Fruit fly (Drosophila melanogaster) whole organism, embryonic: ENCODE results near the gene mAChR-B.

Experiments
- Abd-B ChIP-seq: fragments of 200-800 bp; sonication (Bioruptor generic); optimal IDR thresholded peaks from 2 replicates; lab custom pipeline; 2018; ENCODE audit warnings: missing biosample characterization, mild to moderate bottlenecking, missing genetic modification characterization, moderate library complexity
- B-H1 ChIP-seq: fragments of 200-800 bp; sonication (Bioruptor generic); IDR thresholded peaks from 3 replicates; pipeline ENCODE4 v1.3.6; 2022; ENCODE audit warnings: missing biosample characterization, missing genetic modification characterization
- CG10321 ChIP-seq: fragments of 200-800 bp; sonication (Bioruptor generic); IDR thresholded peaks from 2 replicates; pipeline ENCODE4 v1.3.6; 2022; ENCODE audit warnings: missing biosample characterization, missing genetic modification characterization
- CG10654 ChIP-seq: fragments of 200-800 bp; sonication (Bioruptor generic); optimal IDR thresholded peaks from 2 replicates; lab custom pipeline; 2016; ENCODE audit warnings: missing biosample characterization, missing genetic modification characterization
- CG10959 ChIP-seq: fragments of 200-800 bp; sonication (Bioruptor generic); IDR thresholded peaks from 2 replicates; pipeline ENCODE4 v1.3.6; 2022; ENCODE audit warnings: missing biosample characterization, missing genetic modification characterization
- CG11560 ChIP-seq: fragments of 200-800 bp; sonication (Bioruptor generic); IDR thresholded peaks from 3 replicates; pipeline ENCODE4 v1.3.6; 2022; ENCODE audit warnings: missing biosample characterization, missing genetic modification characterization
- CG11695 ChIP-seq: fragments of 200-800 bp; sonication (Bioruptor generic); IDR thresholded peaks from 3 replicates; pipeline ENCODE4 v1.3.6; 2022; ENCODE audit warnings: missing biosample characterization, missing genetic modification characterization
- CG13424 ChIP-seq: fragments of 200-800 bp; sonication (Bioruptor generic); optimal IDR thresholded peaks from 2 replicates; lab custom pipeline; 2019; ENCODE audit warnings: missing biosample characterization, mild to moderate bottlenecking, missing genetic modification characterization, moderate library complexity
- CG14441 ChIP-seq: fragments of 200-800 bp; sonication (Bioruptor generic); IDR thresholded peaks from 2 replicates; pipeline ENCODE4 v1.3.6; 2022; ENCODE audit warnings: missing biosample characterization, missing genetic modification characterization
- CG17328 ChIP-seq: fragments of 200-800 bp; sonication (Bioruptor generic); IDR thresholded peaks from 2 replicates; pipeline ENCODE4 v1.3.6; 2022; ENCODE audit warnings: missing biosample characterization, missing genetic modification characterization
- CG17612 ChIP-seq: fragments of 200-800 bp; sonication (Bioruptor generic); IDR thresholded peaks from 2 replicates; pipeline ENCODE4 v1.3.6; 2022; ENCODE audit warnings: missing biosample characterization, missing genetic modification characterization
- CG17829 ChIP-seq: fragments of 200-800 bp; optimal IDR thresholded peaks from 2 replicates; lab custom pipeline; 2019; ENCODE audit warnings: missing biosample characterization, mild to moderate bottlenecking, missing genetic modification characterization, moderate library complexity
- CG18262 ChIP-seq: fragments of 200-800 bp; optimal IDR thresholded peaks from 3 replicates; lab custom pipeline; 2019; ENCODE audit warnings: missing biosample characterization, mild to moderate bottlenecking, missing genetic modification characterization, moderate library complexity
- CG2199 ChIP-seq: fragments of 200-800 bp; sonication (Bioruptor generic); IDR thresholded peaks from 3 replicates; pipeline ENCODE4 v1.3.6; 2022; ENCODE audit warnings: missing biosample characterization, missing genetic modification characterization
- CG2712 ChIP-seq: fragments of 200-800 bp; optimal IDR thresholded peaks from 3 replicates; lab custom pipeline; 2019; ENCODE audit warnings: missing biosample characterization, mild to moderate bottlenecking, missing genetic modification characterization, moderate library complexity
- CG30020 ChIP-seq: fragments of 200-800 bp; optimal IDR thresholded peaks from 2 replicates; lab custom pipeline; 2019; ENCODE audit warnings: missing biosample characterization, mild to moderate bottlenecking, missing genetic modification characterization, moderate library complexity
- CG3065 ChIP-seq: fragments of 200-800 bp; sonication (Bioruptor generic); optimal IDR thresholded peaks from 2 replicates; lab custom pipeline; 2016; ENCODE audit warnings: missing biosample characterization, missing genetic modification characterization
- CG43689 ChIP-seq: fragments of 200-800 bp; sonication (Bioruptor generic); IDR thresholded peaks from 2 replicates; pipeline ENCODE4 v1.3.6; 2022; ENCODE audit warnings: missing biosample characterization, missing genetic modification characterization
- CG7556 ChIP-seq: fragments of 200-800 bp; sonication (Bioruptor generic); optimal IDR thresholded peaks from 2 replicates; lab custom pipeline; 2017; ENCODE audit warnings: missing biosample characterization, mild to moderate bottlenecking, missing genetic modification characterization
- CG7745 ChIP-seq: fragments of 200-800 bp; sonication (Bioruptor generic); optimal IDR thresholded peaks from 2 replicates; lab custom pipeline; 2018; ENCODE audit warnings: missing biosample characterization, mild to moderate bottlenecking, missing genetic modification characterization, moderate library complexity
- CG7987 ChIP-seq: fragments of 200-800 bp; sonication (Bioruptor generic); optimal IDR thresholded peaks from 2 replicates; lab custom pipeline; 2018; ENCODE audit warnings: missing biosample characterization, mild to moderate bottlenecking, missing genetic modification characterization, moderate library complexity
- CG8478 ChIP-seq: fragments of >200 bp; optimal IDR thresholded peaks from 2 replicates; lab custom pipeline; 2018
- E2f2 ChIP-seq: fragments of 200-800 bp; sonication (Bioruptor generic); IDR thresholded peaks from 2 replicates; pipeline ENCODE4 v1.3.6; 2022; ENCODE audit warnings: missing biosample characterization, missing genetic modification characterization
- Fer1 ChIP-seq: fragments of 200-800 bp; sonication (Bioruptor generic); optimal IDR thresholded peaks from 2 replicates; lab custom pipeline; 2017; ENCODE audit warnings: missing biosample characterization, mild to moderate bottlenecking, missing genetic modification characterization
- Hand ChIP-seq: fragments of 200-800 bp; sonication (Bioruptor generic); optimal IDR thresholded peaks from 2 replicates; lab custom pipeline; 2017; ENCODE audit warnings: mild to moderate bottlenecking, missing biosample characterization, missing genetic modification reagents, missing genetic modification characterization
- Lhr ChIP-seq: fragments of 200-800 bp; sonication (Bioruptor generic); optimal IDR thresholded peaks from 3 replicates; lab custom pipeline; 2017; ENCODE audit warnings: mild to moderate bottlenecking, missing biosample characterization, missing genetic modification reagents, missing genetic modification characterization
- Mrtf ChIP-seq: fragments of 200-800 bp; sonication (Bioruptor generic); IDR thresholded peaks from 3 replicates; pipeline ENCODE4 v1.3.6; 2022; ENCODE audit warnings: missing biosample characterization, missing genetic modification characterization
- NfI ChIP-seq: fragments of 200-800 bp; sonication (Bioruptor generic); optimal IDR thresholded peaks from 3 replicates; lab custom pipeline; 2018; ENCODE audit warnings: missing biosample characterization, mild to moderate bottlenecking, missing genetic modification characterization, moderate library complexity
- Oli ChIP-seq: fragments of 200-800 bp; sonication (Bioruptor generic); optimal IDR thresholded peaks from 2 replicates; lab custom pipeline; 2018; ENCODE audit warnings: missing biosample characterization, mild to moderate bottlenecking, missing genetic modification characterization, moderate library complexity
- Sox100B ChIP-seq: fragments of 200-800 bp; sonication (Bioruptor generic); optimal IDR thresholded peaks from 3 replicates; lab custom pipeline; 2018; ENCODE audit warnings: missing biosample characterization, mild to moderate bottlenecking, missing genetic modification characterization
- al ChIP-seq: fragments of 200-800 bp; sonication (Bioruptor generic); IDR thresholded peaks from 2 replicates; pipeline ENCODE4 v1.3.6; 2022; ENCODE audit warnings: missing biosample characterization, missing genetic modification characterization
- ap ChIP-seq: fragments of 200-800 bp; sonication (Bioruptor generic); IDR thresholded peaks from 2 replicates; pipeline ENCODE4 v1.3.6; 2022; ENCODE audit warnings: missing biosample characterization, missing genetic modification characterization
- cas ChIP-seq: fragments of 200-800 bp; sonication (Bioruptor generic); IDR thresholded peaks from 2 replicates; pipeline ENCODE4 v1.3.6; 2022; ENCODE audit warnings: missing biosample characterization, missing genetic modification characterization
- crp ChIP-seq, 2 experiments: fragments of 200-800 bp; sonication (Bioruptor generic); optimal IDR thresholded peaks; 2 replicates in 1 of 2; 3 replicates in 1 of 2; lab custom pipeline; 2017; ENCODE audit warnings: missing biosample characterization in 2 of 2, missing genetic modification characterization in 2 of 2, mild to moderate bottlenecking in 1 of 2, moderate library complexity in 1 of 2
- exex ChIP-seq: fragments of 200-800 bp; sonication (Bioruptor generic); optimal IDR thresholded peaks from 4 replicates; lab custom pipeline; 2018; ENCODE audit warnings: missing biosample characterization, mild to moderate bottlenecking, missing genetic modification characterization, moderate library complexity
- gro ChIP-seq: fragments of 200-800 bp; sonication (Bioruptor generic); optimal IDR thresholded peaks from 2 replicates; lab custom pipeline; 2016; ENCODE audit warnings: missing biosample characterization, missing genetic modification characterization
- h ChIP-seq: fragments of >200 bp; optimal IDR thresholded peaks from 2 replicates; lab custom pipeline; 2017
- ham ChIP-seq: fragments of 200-800 bp; sonication (Bioruptor generic); IDR thresholded peaks from 2 replicates; pipeline ENCODE4 v1.3.6; 2022; ENCODE audit warnings: missing biosample characterization, missing genetic modification characterization
- ind ChIP-seq: fragments of 200-800 bp; sonication (Bioruptor generic); optimal IDR thresholded peaks from 3 replicates; lab custom pipeline; 2016; ENCODE audit warnings: missing biosample characterization, missing genetic modification characterization
- kah ChIP-seq: fragments of 200-800 bp; sonication (Bioruptor generic); optimal IDR thresholded peaks from 2 replicates; lab custom pipeline; 2018; ENCODE audit warnings: missing biosample characterization, mild to moderate bottlenecking, missing genetic modification characterization
- lola ChIP-seq, 3 experiments: fragments of >200 bp in 2 of 3; fragments of 200-800 bp in 1 of 3; sonication (Bioruptor generic) in 1 of 3; optimal IDR thresholded peaks; 2 replicates each; lab custom pipeline; 2017 to 2019; ENCODE audit warnings: missing biosample characterization in 3 of 3, missing genetic modification characterization in 3 of 3, mild to moderate bottlenecking in 1 of 3, moderate library complexity in 1 of 3
- lov ChIP-seq, 2 experiments: fragments of 200-800 bp in 1 of 2; fragments of >200 bp in 1 of 2; sonication (Bioruptor generic) in 1 of 2; IDR thresholded peaks in 1 of 2; optimal IDR thresholded peaks in 1 of 2; 2 replicates in 1 of 2; 3 replicates in 1 of 2; pipeline versions ENCODE4 v1.3.6 to Lab custom; 2017 to 2022; ENCODE audit warnings: missing biosample characterization in 1 of 2, missing genetic modification characterization in 1 of 2
- nerfin-1 ChIP-seq: fragments of 200-800 bp; sonication (Bioruptor generic); optimal IDR thresholded peaks from 3 replicates; lab custom pipeline; 2019; ENCODE audit warnings: missing biosample characterization, mild to moderate bottlenecking, missing genetic modification characterization, moderate library complexity
- pho ChIP-seq: fragments of 200-800 bp; sonication (Bioruptor generic); optimal IDR thresholded peaks from 2 replicates; lab custom pipeline; 2016; ENCODE audit warnings: missing biosample characterization, missing genetic modification characterization
- ro ChIP-seq: fragments of 200-800 bp; sonication (Bioruptor generic); IDR thresholded peaks from 2 replicates; pipeline ENCODE4 v1.3.6; 2022; ENCODE audit warnings: missing biosample characterization, missing genetic modification characterization
- sim ChIP-seq: fragments of 200-800 bp; sonication (Bioruptor generic); IDR thresholded peaks from 2 replicates; pipeline ENCODE4 v1.3.6; 2022; ENCODE audit warnings: missing biosample characterization, missing genetic modification characterization
- sisA ChIP-seq: fragments of 200-800 bp; sonication (Bioruptor generic); IDR thresholded peaks from 2 replicates; pipeline ENCODE4 v1.3.6; 2022; ENCODE audit warnings: missing biosample characterization, missing genetic modification characterization
- slp2 ChIP-seq: fragments of 200-800 bp; sonication (Bioruptor generic); optimal IDR thresholded peaks from 2 replicates; lab custom pipeline; 2016; ENCODE audit warnings: missing biosample characterization, missing genetic modification characterization
- sob ChIP-seq: fragments of 200-800 bp; sonication (Bioruptor generic); IDR thresholded peaks from 2 replicates; pipeline ENCODE4 v1.3.6; 2022; ENCODE audit warnings: missing biosample characterization, missing genetic modification characterization
- tup ChIP-seq: fragments of 200-800 bp; sonication (Bioruptor generic); optimal IDR thresholded peaks from 2 replicates; lab custom pipeline; 2016; ENCODE audit warnings: missing biosample characterization, mild to moderate bottlenecking, missing genetic modification characterization, moderate library complexity
- zf30C ChIP-seq: fragments of 200-800 bp; sonication (Bioruptor generic); optimal IDR thresholded peaks from 3 replicates; lab custom pipeline; 2018; ENCODE audit warnings: missing biosample characterization, mild to moderate bottlenecking, missing genetic modification characterization

The mAChR-B gene

dm6 chr3R:8027203-8027688, 31.8 kb upstream of the mAChR-B start (continued):
- TF ChIP-seq sisA (GFP tag; lab: Robert Waterston, UW): peak; percentile 63
- TF ChIP-seq CG14441 (GFP tag; lab: Robert Waterston, UW): peak; percentile 63
- TF ChIP-seq CG10654 (GFP tag; lab: Kevin White, UChicago): peak; percentile 25
- peak; percentile 26; the same call in 1 of the 2 replicates for TF ChIP-seq sim (GFP tag; lab: Robert Waterston, UW)
- peak; percentile 83 for TF ChIP-seq CG17829 (tag; lab: Kevin White, UChicago)
- TF ChIP-seq ro (GFP tag; lab: Robert Waterston, UW): 0 out of 2 replicates have a peak, but pooled peaks have one; percentile 26
- TF ChIP-seq Lhr (GFP tag; lab: Kevin White, UChicago): peak; percentile 13
- 0 out of 3 replicates have a peak, but pooled peaks have one; percentile 54 for TF ChIP-seq Mrtf (GFP tag; lab: Robert Waterston, UW)
- TF ChIP-seq CG17328 (GFP tag; lab: Robert Waterston, UW): peak; percentile 66
- TF ChIP-seq kah: peak; percentile 63
- no peak for TF ChIP-seq CG30020 (tag; lab: Kevin White, UChicago)
- TF ChIP-seq ham (GFP tag; lab: Robert Waterston, UW): no peak
- TF ChIP-seq crp (GFP tag; optimal IDR thresholded peaks at IDR 0.05; lab: Kevin White, UChicago): peak in 1 of 2 experiments; percentile 29
- peak; percentile 58 for TF ChIP-seq CG43689 (GFP tag; lab: Robert Waterston, UW)
- peak; percentile 32 for TF ChIP-seq tup (GFP tag; lab: Kevin White, UChicago)
- peak; percentile 44; the same call in 1 of the 2 replicates for TF ChIP-seq CG10321
- TF ChIP-seq CG18262: peak; percentile 91
- peak; percentile 64; the same call in 1 of the 2 replicates for TF ChIP-seq E2f2
- peak; percentile 45 for TF ChIP-seq CG3065 (GFP tag; lab: Kevin White, UChicago)
- no peak for TF ChIP-seq slp2 (GFP tag; lab: Kevin White, UChicago)
- TF ChIP-seq CG11560 (tag; lab: Robert Waterston, UW): no peak
- TF ChIP-seq exex (tag; lab: Kevin White, UChicago): peak; percentile 40
- peak; percentile 92 for TF ChIP-seq Oli (tag; lab: Kevin White, UChicago)
- no peak for TF ChIP-seq cas (GFP tag; lab: Robert Waterston, UW)
- TF ChIP-seq nerfin-1 (tag; lab: Kevin White, UChicago): peak; percentile 61
- no peak for TF ChIP-seq h
- TF ChIP-seq sob (GFP tag; lab: Robert Waterston, UW): peak; percentile 70
- TF ChIP-seq CG8478 (lab: Kevin White, UChicago): no peak
- TF ChIP-seq lola (GFP tag; optimal IDR thresholded peaks at IDR 0.05; lab: Kevin White, UChicago): peak in 1 of 3 experiments; percentile 90
- peak; percentile 54 for TF ChIP-seq al
- peak; percentile 41; the same call in 2 of the 3 replicates for TF ChIP-seq B-H1 (GFP tag; lab: Robert Waterston, UW)
- TF ChIP-seq CG11695: peak; percentile 84
- peak; percentile 98 for TF ChIP-seq CG7556
- 0 out of 2 replicates have a peak, but pooled peaks have one; percentile 4 for TF ChIP-seq CG10959
- peak; percentile 44 for TF ChIP-seq CG7987 (GFP tag; lab: Kevin White, UChicago)
- TF ChIP-seq pho: peak; percentile 47
- TF ChIP-seq ind (GFP tag; lab: Kevin White, UChicago): peak; percentile 55
- no peak for TF ChIP-seq CG2199 (GFP tag; lab: Robert Waterston, UW)
- peak; percentile 91 for TF ChIP-seq Hand (GFP tag; lab: Kevin White, UChicago)
- TF ChIP-seq CG2712: peak; percentile 90
- TF ChIP-seq gro: no peak
- no peak for TF ChIP-seq lov (optimal IDR thresholded peaks at IDR 0.05; lab: Kevin White, UChicago)
- no peak for TF ChIP-seq lov (GFP tag; IDR thresholded peaks at IDR 0.05; lab: Robert Waterston, UW)
- peak; percentile 91 for TF ChIP-seq NfI (GFP tag; lab: Kevin White, UChicago)
- TF ChIP-seq CG17612 (GFP tag; lab: Robert Waterston, UW): no peak
- TF ChIP-seq Abd-B (GFP tag; lab: Kevin White, UChicago): peak; percentile 74
- TF ChIP-seq CG13424 (tag; lab: Kevin White, UChicago): peak; percentile 96
- no peak for TF ChIP-seq zf30C
- peak; percentile 86 for TF ChIP-seq Fer1 (GFP tag; lab: Kevin White, UChicago)
- TF ChIP-seq Sox100B (GFP tag; lab: Kevin White, UChicago): peak; percentile 92
- TF ChIP-seq CG7745 (tag; lab: Kevin White, UChicago): no peak
- TF ChIP-seq ap (GFP tag; lab: Robert Waterston, UW): peak; percentile 56
